Worm (Caenorhabditis elegans): Measurements from ENCODE around the gene nhr-264.

- TF ChIP-seq daf-12 (tag; optimal IDR thresholded peaks at IDR 0.05): no peak
- no peak for TF ChIP-seq nfya-1 (tag; optimal IDR thresholded peaks at IDR 0.05; ENCODE audit: insufficient read depth)
- TF ChIP-seq ceh-16 (tag; optimal IDR thresholded peaks at IDR 0.05): no peak
- no peak for TF ChIP-seq nhr-77 (tag; optimal IDR thresholded peaks at IDR 0.05)
- TF ChIP-seq unc-62 (GFP tag; optimal IDR thresholded peaks at IDR 0.05): no peak
- TF ChIP-seq ama-1 (optimal IDR thresholded peaks at IDR 0.05): no peak
- TF ChIP-seq ceh-9 (tag; optimal IDR thresholded peaks at IDR 0.05): no peak
- no peak for TF ChIP-seq mdl-1 (tag; optimal IDR thresholded peaks at IDR 0.05)
- TF ChIP-seq elt-2 (tag; optimal IDR thresholded peaks at IDR 0.05): no peak
- TF ChIP-seq nhr-25 (tag; optimal IDR thresholded peaks at IDR 0.05): no peak
- no peak for TF ChIP-seq lin-15B (tag; optimal IDR thresholded peaks at IDR 0.05)
- TF ChIP-seq sea-2 (GFP tag; optimal IDR thresholded peaks at IDR 0.05): no peak
- no peak for TF ChIP-seq pqm-1 (tag; optimal IDR thresholded peaks at IDR 0.05)
These were observed 48.3 kb downstream of the nhr-264 start, which contains the start of gene Y11D7A.5 for ce11 chrIV:9245423-9245822.
